Worm (Caenorhabditis elegans): ENCODE results near the gene twk-35.

DNA sequence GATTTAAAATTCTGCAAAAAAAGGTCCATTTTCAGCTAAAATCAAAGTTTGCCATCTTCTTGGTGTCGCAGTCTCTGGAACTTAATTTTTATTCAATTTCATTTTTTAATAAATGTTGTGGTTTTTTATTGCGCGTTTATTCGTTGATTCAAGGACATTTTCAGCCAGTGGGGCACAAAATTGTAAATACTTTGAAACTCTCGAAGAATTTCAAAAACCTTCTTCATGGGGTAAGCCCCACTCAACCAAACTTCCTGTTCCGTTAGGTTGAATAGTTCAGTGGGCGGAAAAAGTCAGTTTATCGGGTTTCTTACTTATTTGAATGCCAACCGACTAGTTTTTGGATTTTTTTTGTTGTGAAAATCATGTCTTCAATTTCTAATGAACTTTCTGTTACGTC lies 47.4 kb downstream of the twk-35 start, which contains the start of gene ttll-9:
- TF ChIP-seq snpc-4 (tag; optimal IDR thresholded peaks at IDR 0.05) (no peak), ama-1 (optimal IDR thresholded peaks at IDR 0.05) (no peak), pha-4 (GFP tag; IDR thresholded peaks at IDR 0.05) (no peak), pha-4 (tag; optimal IDR thresholded peaks at IDR 0.05) (no peak), ZK546.5 (tag; optimal IDR thresholded peaks at IDR 0.05) (no peak), fkh-10 (GFP tag; optimal IDR thresholded peaks at IDR 0.05) (no peak), Y5F2A.4 (GFP tag; optimal IDR thresholded peaks at IDR 0.05) (no peak), pqm-1 (tag; optimal IDR thresholded peaks at IDR 0.05) (no peak), mdt-29 (GFP tag; IDR thresholded peaks at IDR 0.05) (no peak), ztf-11 (tag; optimal IDR thresholded peaks at IDR 0.05) (no peak), mep-1 (tag; optimal IDR thresholded peaks at IDR 0.05) (no peak), unc-130 (GFP tag; optimal IDR thresholded peaks at IDR 0.05) (no peak), nhr-10 (tag; optimal IDR thresholded peaks at IDR 0.05) (no peak)

All from whole organism, L4 larva.